Worm (Caenorhabditis elegans): ENCODE results near the gene fbxa-196.

The fbxa-196 gene

DNA sequence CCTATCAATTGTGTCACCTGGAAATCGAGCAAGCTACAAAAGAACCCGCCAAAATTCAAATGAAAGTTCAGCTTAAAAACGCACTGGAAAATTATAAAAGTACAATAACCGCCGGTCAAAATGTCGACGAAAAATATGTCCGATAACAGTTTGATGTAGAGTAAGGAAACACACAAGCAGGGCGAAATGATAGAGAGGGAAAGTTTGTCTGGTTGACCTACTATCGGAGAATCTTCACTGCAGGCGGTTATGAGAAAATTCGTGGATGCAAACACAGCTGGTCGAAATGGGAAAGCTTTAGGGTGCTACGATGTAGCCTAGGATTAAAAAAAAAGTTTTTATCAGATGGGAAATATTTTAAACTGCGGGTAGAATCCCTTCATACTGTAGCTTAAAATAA is 46.9 kb downstream of the fbxa-196 start:
- no peak for TF ChIP-seq elt-1 (tag; optimal IDR thresholded peaks at IDR 0.05; ENCODE audit: borderline replicate concordance, insufficient read depth)
- TF ChIP-seq nhr-28 (tag; optimal IDR thresholded peaks at IDR 0.05): no peak
- no peak for TF ChIP-seq mep-1 (tag; optimal IDR thresholded peaks at IDR 0.05)
- no peak for TF ChIP-seq mab-5 (tag; optimal IDR thresholded peaks at IDR 0.05)
- no peak for TF ChIP-seq sem-2 (GFP tag; optimal IDR thresholded peaks at IDR 0.05)
- TF ChIP-seq ztf-11 (tag; optimal IDR thresholded peaks at IDR 0.05): no peak
- TF ChIP-seq ceh-39 (tag; optimal IDR thresholded peaks at IDR 0.05): no peak
- no peak for TF ChIP-seq lin-32 (GFP tag; optimal IDR thresholded peaks at IDR 0.05)
- no peak for TF ChIP-seq ceh-83 (GFP tag; optimal IDR thresholded peaks at IDR 0.05)
- no peak for TF ChIP-seq nhr-76 (tag; optimal IDR thresholded peaks at IDR 0.05)
- TF ChIP-seq nhr-12 (tag; optimal IDR thresholded peaks at IDR 0.05): no peak

DNA sequence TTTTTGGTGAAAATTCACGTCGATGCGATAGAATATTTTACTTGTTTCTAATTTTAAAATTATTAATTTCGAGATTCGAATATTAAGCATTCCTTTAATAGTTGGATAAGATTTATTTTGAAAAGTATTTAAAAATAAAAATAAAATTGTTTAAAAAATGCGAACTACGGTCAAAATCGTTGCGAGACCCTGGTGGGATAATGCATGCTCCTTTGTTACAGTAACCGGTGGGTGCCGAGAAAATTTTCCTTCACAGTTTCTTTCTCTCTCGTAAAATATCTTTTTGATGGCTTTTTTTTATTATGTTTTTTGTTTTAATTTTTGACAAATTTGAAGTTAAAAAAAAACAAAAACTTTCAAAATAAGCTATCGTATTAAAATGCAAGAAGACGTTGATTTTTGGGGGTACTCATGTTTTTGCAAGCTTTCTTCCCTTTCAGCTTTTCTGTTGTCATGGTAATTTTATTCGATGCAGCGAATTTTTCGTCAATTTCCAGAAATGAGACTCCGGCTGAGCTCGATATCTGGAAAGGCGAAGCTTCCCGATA is 48.2 kb downstream of the fbxa-196 start, which contains the start of gene dgtr-1:
TSS of gene dgtr-1 (plus strand) at position 498 of the 548 bp plus-strand sequence.
- TF ChIP-seq flh-1 (GFP tag; optimal IDR thresholded peaks at IDR 0.05) (no peak), nhr-76 (tag; optimal IDR thresholded peaks at IDR 0.05) (no peak), cnd-1 (tag; optimal IDR thresholded peaks at IDR 0.05) (no peak), blmp-1 (tag; optimal IDR thresholded peaks at IDR 0.05) (no peak), nhr-28 (tag; optimal IDR thresholded peaks at IDR 0.05) (no peak), hlh-1 (tag; optimal IDR thresholded peaks at IDR 0.05) (no peak), unc-120 (tag; optimal IDR thresholded peaks at IDR 0.05; ENCODE audit: poor library complexity, severe bottlenecking) (no peak), sptf-1 (tag; optimal IDR thresholded peaks at IDR 0.05) (no peak), mab-5 (tag; optimal IDR thresholded peaks at IDR 0.05) (no peak), lin-13 (tag; optimal IDR thresholded peaks at IDR 0.05) (no peak)

DNA sequence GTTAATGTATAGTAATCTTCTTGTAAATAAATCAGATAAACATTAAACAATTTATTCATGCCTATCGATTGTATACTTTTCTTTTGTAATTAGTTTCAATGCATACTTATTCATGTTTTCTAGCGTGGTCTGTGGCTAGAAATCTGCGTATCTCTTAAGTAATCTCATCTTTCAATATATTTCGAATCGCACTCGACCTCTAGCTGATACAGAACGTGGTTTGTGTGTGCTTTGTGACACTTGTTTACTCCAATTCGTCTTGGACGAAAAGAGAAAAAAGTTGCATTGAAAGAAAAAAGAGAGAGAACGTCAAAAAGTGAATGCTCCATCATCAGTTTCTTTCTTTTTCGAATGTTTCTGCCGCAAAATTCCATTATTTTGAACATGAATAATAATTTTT is 50.0 kb downstream of the fbxa-196 start:
- TF ChIP-seq nhr-237 (tag; optimal IDR thresholded peaks at IDR 0.05) (no peak), ceh-83 (GFP tag; optimal IDR thresholded peaks at IDR 0.05) (no peak), lsy-2 (tag; optimal IDR thresholded peaks at IDR 0.05) (no peak)

DNA sequence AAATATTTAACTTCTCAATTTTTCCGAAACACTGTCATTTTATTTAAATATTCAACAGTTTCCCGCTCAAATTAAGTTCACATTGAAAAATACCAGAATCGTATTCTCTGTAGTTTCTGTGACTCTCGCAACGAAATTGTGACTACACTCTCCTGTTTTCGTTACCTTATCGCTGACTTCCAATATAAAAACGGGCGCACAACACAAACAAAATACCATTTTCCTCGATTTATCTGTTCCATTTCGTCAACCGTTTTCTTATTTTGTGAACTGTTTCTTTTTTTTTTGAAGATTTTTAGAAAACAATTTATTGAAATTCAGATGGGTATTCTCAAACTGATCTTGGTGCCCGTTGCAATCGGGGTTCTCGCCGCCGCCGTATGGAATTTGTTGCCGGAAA is 50.4 kb downstream of the fbxa-196 start, which contains the start of gene W01A11.1:
TSS of gene W01A11.1 (plus strand) at position 322 of the 400 bp plus-strand sequence.
- no peak for TF ChIP-seq snpc-4 (tag; optimal IDR thresholded peaks at IDR 0.05)
- no peak for TF ChIP-seq bed-3 (GFP tag; optimal IDR thresholded peaks at IDR 0.05)
- no peak for TF ChIP-seq blmp-1 (tag; optimal IDR thresholded peaks at IDR 0.05)
- no peak for TF ChIP-seq drap-1 (GFP tag; optimal IDR thresholded peaks at IDR 0.05)
- no peak for TF ChIP-seq nhr-28 (tag; optimal IDR thresholded peaks at IDR 0.05)
- TF ChIP-seq ces-1 (GFP tag; optimal IDR thresholded peaks at IDR 0.05): no peak
- no peak for TF ChIP-seq sptf-1 (tag; optimal IDR thresholded peaks at IDR 0.05)
- no peak for TF ChIP-seq pha-4 (tag; optimal IDR thresholded peaks at IDR 0.05)
- TF ChIP-seq unc-120 (tag; optimal IDR thresholded peaks at IDR 0.05; ENCODE audit: poor library complexity, severe bottlenecking): no peak
- TF ChIP-seq lsy-2 (tag; optimal IDR thresholded peaks at IDR 0.05): no peak
- TF ChIP-seq nhr-76 (tag; optimal IDR thresholded peaks at IDR 0.05): no peak
- no peak for TF ChIP-seq M03D4.4 (tag; optimal IDR thresholded peaks at IDR 0.05)
- no peak for TF ChIP-seq ham-2 (GFP tag; optimal IDR thresholded peaks at IDR 0.05)
- TF ChIP-seq nhr-12 (tag; optimal IDR thresholded peaks at IDR 0.05): no peak
